Worm (Caenorhabditis elegans) whole organism, L4/young adult: ENCODE data around the gene memi-2.

Source experiments
- W03F9.2 ChIP-seq: fragments of 150-350 bp; optimal IDR thresholded peaks from 2 replicates; lab custom pipeline; 2014; ENCODE audit warnings: missing biosample characterization, missing genetic modification characterization
- dao-5 ChIP-seq: sonication (generic microtip); optimal IDR thresholded peaks from 2 replicates; lab custom pipeline; 2016; ENCODE audit warnings: missing genotype, missing genetic modification characterization, moderate library complexity, missing compliant biosample characterization
- him-1 ChIP-seq: sonication (generic microtip); optimal IDR thresholded peaks from 2 replicates; lab custom pipeline; 2016; ENCODE audit warnings: missing genotype, missing genetic modification reagents, missing genetic modification characterization, missing compliant biosample characterization

- TF ChIP-seq dao-5 (tag; lab: Kevin White, UChicago) (no peak), W03F9.2 (tag; lab: Kevin White, UChicago) (no peak), him-1 (tag; lab: Kevin White, UChicago) (no peak)
Measured at ce11 chrIV:13422200-13422599, 21.9 kb upstream of the memi-2 start, which contains the start of gene nol-9.
